Fruit fly (Drosophila melanogaster): ENCODE results near the gene GstZ2.

GstZ2 gene

dm6 chr3R:9496748-9497147 lies 36.3 kb upstream of the GstZ2 start (continued):
- TF ChIP-seq oc (tag; optimal IDR thresholded peaks at IDR 0.05): no peak
- TF ChIP-seq Gug (GFP tag; IDR thresholded peaks at IDR 0.05): peak; percentile 57; the same call in 2 of the 4 replicates
- TF ChIP-seq grn (GFP tag; optimal IDR thresholded peaks at IDR 0.05): peak; percentile 84
- peak; percentile 64 for TF ChIP-seq sima (GFP tag; optimal IDR thresholded peaks at IDR 0.05)
- TF ChIP-seq luna (GFP tag; optimal IDR thresholded peaks at IDR 0.05): peak; percentile 89
- TF ChIP-seq vfl (GFP tag; optimal IDR thresholded peaks at IDR 0.05): peak; percentile 83
- TF ChIP-seq CG6854 (GFP tag; optimal IDR thresholded peaks at IDR 0.05): no peak
- peak; percentile 62; the same call in 1 of the 2 replicates for TF ChIP-seq H2.0 (GFP tag; IDR thresholded peaks at IDR 0.05)
- no peak for TF ChIP-seq CG6813 (GFP tag; optimal IDR thresholded peaks at IDR 0.05)
- TF ChIP-seq gem (tag; optimal IDR thresholded peaks at IDR 0.05): peak; percentile 58
- TF ChIP-seq chn (GFP tag; optimal IDR thresholded peaks at IDR 0.05): peak; percentile 67
- no peak for TF ChIP-seq CG14050 (GFP tag; IDR thresholded peaks at IDR 0.05)
- no peak for TF ChIP-seq CG8388 (GFP tag; optimal IDR thresholded peaks at IDR 0.05)
- TF ChIP-seq zen2 (GFP tag; IDR thresholded peaks at IDR 0.05; ENCODE audit: partially characterized antibody): no peak; the same call in 2 of the 3 replicates
- peak; percentile 85 for TF ChIP-seq Hsf (GFP tag; optimal IDR thresholded peaks at IDR 0.05)
- TF ChIP-seq Antp (GFP tag; optimal IDR thresholded peaks at IDR 0.05): peak; percentile 83
- TF ChIP-seq H15 (GFP tag; IDR thresholded peaks at IDR 0.05): peak; percentile 55; the same call in 1 of the 3 replicates
- TF ChIP-seq CG8290 (GFP tag; optimal IDR thresholded peaks at IDR 0.05): peak; percentile 85
- TF ChIP-seq CG8290 (tag; optimal IDR thresholded peaks at IDR 0.05): peak; percentile 25 to 94
- TF ChIP-seq CG16779 (GFP tag; IDR thresholded peaks at IDR 0.05): peak; percentile 90
- peak; percentile 78 for TF ChIP-seq Xbp1 (GFP tag; optimal IDR thresholded peaks at IDR 0.05)
- TF ChIP-seq cwo (GFP tag; optimal IDR thresholded peaks at IDR 0.05): peak; percentile 42
- peak; percentile 75 for TF ChIP-seq CG18599 (GFP tag; optimal IDR thresholded peaks at IDR 0.05)
- TF ChIP-seq CG18011 (GFP tag; optimal IDR thresholded peaks at IDR 0.05): peak; percentile 44
- TF ChIP-seq Atf3 (GFP tag; optimal IDR thresholded peaks at IDR 0.05): peak; percentile 40
- TF ChIP-seq seq (GFP tag; IDR thresholded peaks at IDR 0.05): no peak
- no peak for TF ChIP-seq ATbp (GFP tag; optimal IDR thresholded peaks at IDR 0.05)
- no peak for TF ChIP-seq usp (GFP tag; optimal IDR thresholded peaks at IDR 0.05)
- TF ChIP-seq pros (GFP tag; optimal IDR thresholded peaks at IDR 0.05): no peak
- TF ChIP-seq hbn (GFP tag; IDR thresholded peaks at IDR 0.05; ENCODE audit: partially characterized antibody): peak; percentile 39; the same call in 1 of the 2 replicates
- TF ChIP-seq Ets97D (GFP tag; optimal IDR thresholded peaks at IDR 0.05): peak; percentile 99
- peak; percentile 13 for TF ChIP-seq da (GFP tag; optimal IDR thresholded peaks at IDR 0.05)
- TF ChIP-seq amos (GFP tag; IDR thresholded peaks at IDR 0.05; ENCODE audit: partially characterized antibody): peak; percentile 66; the same call in 1 of the 2 replicates
- peak; percentile 53 for TF ChIP-seq CG10543 (GFP tag; optimal IDR thresholded peaks at IDR 0.05)
- peak; percentile 79 for TF ChIP-seq CoRest (tag; optimal IDR thresholded peaks at IDR 0.05)
- TF ChIP-seq NfI (GFP tag; optimal IDR thresholded peaks at IDR 0.05): peak; percentile 87
- peak; percentile 20 for TF ChIP-seq CG13296 (GFP tag; optimal IDR thresholded peaks at IDR 0.05)
- peak; percentile 28 for TF ChIP-seq CG8089 (GFP tag; optimal IDR thresholded peaks at IDR 0.05)
- peak; percentile 89 for TF ChIP-seq CG13775 (GFP tag; optimal IDR thresholded peaks at IDR 0.05)
- TF ChIP-seq CG1529 (GFP tag; optimal IDR thresholded peaks at IDR 0.05): no peak
- TF ChIP-seq Hr3 (GFP tag; optimal IDR thresholded peaks at IDR 0.05): peak; percentile 68
- TF ChIP-seq Hmx (GFP tag; optimal IDR thresholded peaks at IDR 0.05): peak; percentile 5
- TF ChIP-seq Trl (optimal IDR thresholded peaks at IDR 0.05): no peak
- TF ChIP-seq Trl (GFP tag; optimal IDR thresholded peaks at IDR 0.05): peak; percentile 92
- peak in 1 of 3 experiments; percentile 27 for TF ChIP-seq lola (GFP tag; optimal IDR thresholded peaks at IDR 0.05)
- peak; percentile 55; the same call in 1 of the 2 replicates for TF ChIP-seq HLH3B (GFP tag; IDR thresholded peaks at IDR 0.05)
- TF ChIP-seq ssp (GFP tag; IDR thresholded peaks at IDR 0.05): peak; percentile 66
- peak; percentile 80 for TF ChIP-seq stwl (tag; optimal IDR thresholded peaks at IDR 0.05)
- TF ChIP-seq Abd-B (GFP tag; optimal IDR thresholded peaks at IDR 0.05): peak; percentile 62
- peak; percentile 74 for TF ChIP-seq caup (GFP tag; optimal IDR thresholded peaks at IDR 0.05; ENCODE audit: severe bottlenecking)
